Fruit fly (Drosophila melanogaster): ENCODE measurements around the gene Prx6a.
A peak's percentile ranks its signal among the peaks of the same experiment; 100 is the strongest.

Gene Prx6a

dm6 chr2L:2891200-2891599 lies 13.2 kb upstream of the Prx6a start:
- TF ChIP-seq gl (tag; optimal IDR thresholded peaks at IDR 0.05) (no peak), fd96Ca (GFP tag; IDR thresholded peaks at IDR 0.05) (no peak), CG12605 (GFP tag; IDR thresholded peaks at IDR 0.05) (no peak), Snoo (tag; optimal IDR thresholded peaks at IDR 0.05) (no peak), EcR (GFP tag; optimal IDR thresholded peaks at IDR 0.05) (no peak), CG17806 (tag; optimal IDR thresholded peaks at IDR 0.05) (no peak), CG32121 (GFP tag; IDR thresholded peaks at IDR 0.05) (no peak), Pif1B (GFP tag; optimal IDR thresholded peaks at IDR 0.05) (no peak), CG4496 (GFP tag; IDR thresholded peaks at IDR 0.05) (no peak), CG8301 (tag; optimal IDR thresholded peaks at IDR 0.05) (no peak), CG9948 (tag; optimal IDR thresholded peaks at IDR 0.05) (no peak), CG8159 (tag; optimal IDR thresholded peaks at IDR 0.05) (no peak), Pif1A (GFP tag; optimal IDR thresholded peaks at IDR 0.05) (no peak), CG15710 (tag; optimal IDR thresholded peaks at IDR 0.05) (no peak), rn (GFP tag; IDR thresholded peaks at IDR 0.05) (no peak), CG34367 (tag; optimal IDR thresholded peaks at IDR 0.05) (no peak), Ets98B (GFP tag; IDR thresholded peaks at IDR 0.05) (no peak), CG13204 (GFP tag; optimal IDR thresholded peaks at IDR 0.05) (no peak), CG14655 (GFP tag; optimal IDR thresholded peaks at IDR 0.05) (no peak), D1 (tag; optimal IDR thresholded peaks at IDR 0.05) (no peak)

- TF ChIP-seq CG15710 (tag; optimal IDR thresholded peaks at IDR 0.05) (no peak), CG4496 (GFP tag; IDR thresholded peaks at IDR 0.05) (no peak; the same call in 2 of the 3 replicates), EcR (GFP tag; optimal IDR thresholded peaks at IDR 0.05) (peak; percentile 88), Snoo (tag; optimal IDR thresholded peaks at IDR 0.05) (no peak), Pif1A (GFP tag; optimal IDR thresholded peaks at IDR 0.05) (no peak), CG17806 (tag; optimal IDR thresholded peaks at IDR 0.05) (no peak), fd96Ca (GFP tag; IDR thresholded peaks at IDR 0.05) (peak; percentile 39; the same call in 1 of the 3 replicates), CG8301 (tag; optimal IDR thresholded peaks at IDR 0.05) (no peak), rn (GFP tag; IDR thresholded peaks at IDR 0.05) (no peak), Ets98B (GFP tag; IDR thresholded peaks at IDR 0.05) (peak; percentile 11; the same call in 1 of the 2 replicates), Pif1B (GFP tag; optimal IDR thresholded peaks at IDR 0.05) (no peak), CG10348 (GFP tag; IDR thresholded peaks at IDR 0.05) (no peak), CG32121 (GFP tag; IDR thresholded peaks at IDR 0.05) (no peak), gl (tag; optimal IDR thresholded peaks at IDR 0.05) (no peak), CG14655 (GFP tag; optimal IDR thresholded peaks at IDR 0.05) (no peak), CG34367 (tag; optimal IDR thresholded peaks at IDR 0.05) (no peak), CG13204 (GFP tag; optimal IDR thresholded peaks at IDR 0.05) (no peak), D1 (tag; optimal IDR thresholded peaks at IDR 0.05) (no peak), CG9948 (tag; optimal IDR thresholded peaks at IDR 0.05) (no peak), CG12605 (GFP tag; IDR thresholded peaks at IDR 0.05) (peak; percentile 43; the same call in 1 of the 2 replicates), CG8159 (tag; optimal IDR thresholded peaks at IDR 0.05) (no peak)
Observed at dm6 chr2L:2888859-2889443, 10.9 kb upstream of the Prx6a start.

dm6 chr2L:2887760-2888600 lies 9.9 kb upstream of the Prx6a start:
- 0 out of 2 replicates have a peak, but pooled peaks have one; percentile 6 for TF ChIP-seq CG12605 (GFP tag; IDR thresholded peaks at IDR 0.05)
- TF ChIP-seq CG14655 (GFP tag; optimal IDR thresholded peaks at IDR 0.05) = peak; percentile 4
- TF ChIP-seq CG8159 (tag; optimal IDR thresholded peaks at IDR 0.05) = no peak
- TF ChIP-seq Snoo (tag; optimal IDR thresholded peaks at IDR 0.05) = no peak
- TF ChIP-seq D1 (tag; optimal IDR thresholded peaks at IDR 0.05) = peak; percentile 49
- TF ChIP-seq Pif1B (GFP tag; optimal IDR thresholded peaks at IDR 0.05) = peak; percentile 6
- TF ChIP-seq CG4496 (GFP tag; IDR thresholded peaks at IDR 0.05) = 0 out of 3 replicates have a peak, but pooled peaks have one; percentile 13
- TF ChIP-seq Pif1A (GFP tag; optimal IDR thresholded peaks at IDR 0.05) = no peak
- 0 out of 2 replicates have a peak, but pooled peaks have one; percentile 8 for TF ChIP-seq CG32121 (GFP tag; IDR thresholded peaks at IDR 0.05)

dm6 chr2L:2886613-2887537 lies 8.8 kb upstream of the Prx6a start:
- TF ChIP-seq CG8159 (tag; optimal IDR thresholded peaks at IDR 0.05) (peak; percentile 37), CG4496 (GFP tag; IDR thresholded peaks at IDR 0.05) (peak; percentile 59; the same call in 2 of the 3 replicates), CG17806 (tag; optimal IDR thresholded peaks at IDR 0.05) (no peak), CG13204 (GFP tag; optimal IDR thresholded peaks at IDR 0.05) (peak; percentile 46), CG32121 (GFP tag; IDR thresholded peaks at IDR 0.05) (peak; percentile 32; the same call in 1 of the 2 replicates), CG34367 (tag; optimal IDR thresholded peaks at IDR 0.05) (no peak), CG15710 (tag; optimal IDR thresholded peaks at IDR 0.05) (peak; percentile 14), Snoo (tag; optimal IDR thresholded peaks at IDR 0.05) (no peak), CG9948 (tag; optimal IDR thresholded peaks at IDR 0.05) (no peak), Ets98B (GFP tag; IDR thresholded peaks at IDR 0.05) (peak; percentile 65; the same call in 1 of the 2 replicates), EcR (GFP tag; optimal IDR thresholded peaks at IDR 0.05) (peak; percentile 9), CG10348 (GFP tag; IDR thresholded peaks at IDR 0.05) (no peak), CG14655 (GFP tag; optimal IDR thresholded peaks at IDR 0.05) (peak; percentile 23), CG8301 (tag; optimal IDR thresholded peaks at IDR 0.05) (no peak), rn (GFP tag; IDR thresholded peaks at IDR 0.05) (no peak), CG12605 (GFP tag; IDR thresholded peaks at IDR 0.05) (peak; percentile 78), gl (tag; optimal IDR thresholded peaks at IDR 0.05) (peak; percentile 57), Pif1B (GFP tag; optimal IDR thresholded peaks at IDR 0.05) (peak; percentile 17), fd96Ca (GFP tag; IDR thresholded peaks at IDR 0.05) (peak; percentile 51; the same call in 2 of the 3 replicates), Pif1A (GFP tag; optimal IDR thresholded peaks at IDR 0.05) (no peak), D1 (tag; optimal IDR thresholded peaks at IDR 0.05) (peak; percentile 4)
